Worm (Caenorhabditis elegans) whole organism, L4 larva: ENCODE measurements around the gene F46F5.11.

ENCODE experiments used
- ama-1 ChIP-seq: fragments of 150-350 bp; optimal IDR thresholded peaks from 2 replicates; lab custom pipeline; 2014; ENCODE audit warnings: inconsistent platforms, mixed read lengths
- ceh-20 ChIP-seq: fragments of 200-800 bp; sonication (Bioruptor generic); IDR thresholded peaks from 2 replicates; pipeline ENCODE4 v1.3.6; 2022; ENCODE audit warnings: missing genetic modification reagents, missing genetic modification characterization, missing compliant biosample characterization
- lin-29 ChIP-seq: fragments of 200-800 bp; sonication (Bioruptor generic); IDR thresholded peaks from 2 replicates; pipeline ENCODE4 v1.3.6; 2022; ENCODE audit warnings: missing genetic modification reagents, missing genetic modification characterization, missing compliant biosample characterization
- mdl-1 ChIP-seq, 2 experiments: fragments of 150-350 bp in 1 of 2; sonication (generic microtip) in 1 of 2; optimal IDR thresholded peaks; 2 replicates each; lab custom pipeline; 2014 to 2017; ENCODE audit warnings: missing biosample characterization in 2 of 2, missing genetic modification characterization in 2 of 2
- tra-1 ChIP-seq: fragments of 200-800 bp; sonication (Bioruptor generic); IDR thresholded peaks from 2 replicates; pipeline ENCODE4 v1.3.6; 2022; ENCODE audit warnings: missing genetic modification reagents, missing genetic modification characterization, missing compliant biosample characterization

DNA sequence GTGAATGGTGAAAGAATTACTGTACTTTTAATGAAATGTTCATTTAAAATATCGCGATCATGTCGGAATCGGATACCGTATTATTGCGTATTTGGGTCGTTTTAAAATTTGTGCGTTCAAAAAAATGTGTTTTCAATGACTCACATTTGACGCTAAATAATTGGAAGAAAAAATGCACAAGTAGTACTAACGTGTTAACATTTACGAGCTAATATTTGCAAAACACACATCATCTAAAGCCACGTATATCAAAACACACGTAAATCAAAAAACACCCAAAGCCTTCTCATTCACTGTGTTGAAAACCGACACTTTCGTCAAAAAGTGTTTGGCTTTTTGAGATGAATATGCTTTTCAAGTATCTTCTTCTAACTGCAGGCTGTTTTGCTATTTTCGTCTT is 17.0 kb downstream of the F46F5.11 start, which contains the start of gene F28A10.1:
- TF ChIP-seq ama-1 (lab: Kevin White, UChicago): no peak
- no peak for TF ChIP-seq tra-1 (GFP tag; lab: Robert Waterston, UW)
- no peak for TF ChIP-seq lin-29 (GFP tag; lab: Robert Waterston, UW)
- TF ChIP-seq ceh-20 (GFP tag; lab: Robert Waterston, UW): no peak
- no peak for TF ChIP-seq mdl-1 (tag; optimal IDR thresholded peaks at IDR 0.05; lab: Kevin White, UChicago)
